Worm (Caenorhabditis elegans) whole organism, L1 larva: ENCODE data around the gene F59A7.2.

Experiments used
- aly-2 ChIP-seq: fragments of 150-350 bp; optimal IDR thresholded peaks from 2 replicates; lab custom pipeline; 2014; ENCODE audit warnings: missing biosample characterization, missing genetic modification characterization
- lin-13 ChIP-seq: fragments of 150-350 bp; optimal IDR thresholded peaks from 2 replicates; lab custom pipeline; 2014; ENCODE audit warnings: missing biosample characterization, missing genetic modification reagents, missing genetic modification characterization
- lin-39 ChIP-seq: fragments of 150-350 bp; optimal IDR thresholded peaks from 2 replicates; lab custom pipeline; 2014; ENCODE audit warnings: missing biosample characterization, missing genetic modification reagents, missing genetic modification characterization
- lsy-2 ChIP-seq, 2 experiments: fragments of 150-350 bp; optimal IDR thresholded peaks; 2 replicates each; lab custom pipeline; 2014; ENCODE audit warnings: missing biosample characterization in 2 of 2, missing genetic modification characterization in 2 of 2
- nhr-76 ChIP-seq: sonication (generic microtip); optimal IDR thresholded peaks from 2 replicates; lab custom pipeline; 2017; ENCODE audit warnings: missing biosample characterization, missing genetic modification characterization
- nhr-85 ChIP-seq: sonication (generic microtip); peaks from one replicate; lab custom pipeline; 2016; ENCODE audit warnings: missing genetic modification characterization, inconsistent platforms, missing compliant biosample characterization
- pqm-1 ChIP-seq: sonication (generic microtip); optimal IDR thresholded peaks from 3 replicates; lab custom pipeline; 2017; ENCODE audit warnings: missing biosample characterization, missing genetic modification characterization
- skn-1 ChIP-seq: fragments of 150-350 bp; optimal IDR thresholded peaks from 2 replicates; lab custom pipeline; 2014; ENCODE audit warnings: missing biosample characterization, missing genetic modification characterization
- snpc-4 ChIP-seq: fragments of 150-350 bp; optimal IDR thresholded peaks from 2 replicates; lab custom pipeline; 2014; ENCODE audit warnings: missing biosample characterization, missing genetic modification characterization
- unc-98 ChIP-seq: fragments of 200-800 bp; sonication (Bioruptor generic); IDR thresholded peaks from 2 replicates; pipeline ENCODE4 v1.3.6; 2022; ENCODE audit warnings: missing genetic modification characterization, missing compliant biosample characterization
- xbp-1 ChIP-seq: sonication (generic microtip); optimal IDR thresholded peaks from 2 replicates; lab custom pipeline; 2016; ENCODE audit warnings: missing genetic modification characterization, missing compliant biosample characterization
- ztf-11 ChIP-seq, 2 experiments: sonication (generic microtip); optimal IDR thresholded peaks; 2 replicates each; lab custom pipeline; 2016 to 2017; ENCODE audit warnings: missing genetic modification characterization in 2 of 2, missing biosample characterization in 1 of 2, missing compliant biosample characterization in 1 of 2

ce11 chrV:2051507-2051906 is 35.2 kb upstream of the F59A7.2 start, which contains the start of gene Y40B10A.11:
- TF ChIP-seq ztf-11 (tag; optimal IDR thresholded peaks at IDR 0.05; lab: Kevin White, UChicago) (no peak), snpc-4 (tag; lab: Kevin White, UChicago) (no peak), aly-2 (tag; lab: Kevin White, UChicago) (no peak), unc-98 (GFP tag; lab: Robert Waterston, UW) (no peak), skn-1 (no peak), lin-13 (GFP tag; lab: Kevin White, UChicago) (no peak), lsy-2 (tag; optimal IDR thresholded peaks at IDR 0.05; lab: Kevin White, UChicago) (no peak), nhr-85 (tag; lab: Kevin White, UChicago) (no peak), pqm-1 (no peak), xbp-1 (tag; lab: Kevin White, UChicago) (no peak), nhr-76 (tag; lab: Kevin White, UChicago) (no peak), lin-39 (tag; lab: Kevin White, UChicago) (no peak)
